Fruit fly (Drosophila melanogaster) whole organism, embryonic: ENCODE results near the gene toe.
A peak's percentile ranks its signal among the peaks of the same experiment; 100 is the strongest.

Experiments
- BtbVII ChIP-seq: fragments of 200-800 bp; sonication (Bioruptor generic); optimal IDR thresholded peaks from 3 replicates; lab custom pipeline; 2017; ENCODE audit warnings: missing biosample characterization, mild to moderate bottlenecking, missing genetic modification characterization
- CG10366 ChIP-seq: fragments of 200-800 bp; sonication (Bioruptor generic); IDR thresholded peaks from 2 replicates; pipeline ENCODE4 v1.3.6; 2022; ENCODE audit warnings: missing biosample characterization, missing genetic modification characterization
- CG10431 ChIP-seq: fragments of 200-800 bp; sonication (Bioruptor generic); optimal IDR thresholded peaks from 3 replicates; lab custom pipeline; 2018; ENCODE audit warnings: missing biosample characterization, mild to moderate bottlenecking, missing genetic modification characterization
- CG10565 ChIP-seq: fragments of 200-800 bp; sonication (Bioruptor generic); optimal IDR thresholded peaks from 3 replicates; lab custom pipeline; 2016; ENCODE audit warnings: missing biosample characterization, mild to moderate bottlenecking, missing genetic modification characterization
- CG10979 ChIP-seq: fragments of 200-800 bp; sonication (Bioruptor generic); optimal IDR thresholded peaks from 2 replicates; lab custom pipeline; 2018; ENCODE audit warnings: missing biosample characterization, mild to moderate bottlenecking, missing genetic modification characterization, moderate library complexity
- CG12104 ChIP-seq: fragments of 200-800 bp; sonication (Bioruptor generic); optimal IDR thresholded peaks from 3 replicates; lab custom pipeline; 2016; ENCODE audit warnings: missing biosample characterization, missing genetic modification characterization
- CG1233 ChIP-seq: fragments of 200-800 bp; sonication (Bioruptor generic); optimal IDR thresholded peaks from 4 replicates; lab custom pipeline; 2018; ENCODE audit warnings: missing biosample characterization, mild to moderate bottlenecking, missing genetic modification characterization
- CG12744 ChIP-seq: fragments of 200-800 bp; sonication (Bioruptor generic); optimal IDR thresholded peaks from 2 replicates; lab custom pipeline; 2016; ENCODE audit warnings: missing biosample characterization, missing genetic modification characterization
- CG13624 ChIP-seq: fragments of 200-800 bp; sonication (Bioruptor generic); optimal IDR thresholded peaks from 2 replicates; lab custom pipeline; 2016; ENCODE audit warnings: missing biosample characterization, missing genetic modification characterization
- CG15696 ChIP-seq: fragments of 200-800 bp; sonication (Bioruptor generic); optimal IDR thresholded peaks from 2 replicates; lab custom pipeline; 2019; ENCODE audit warnings: missing biosample characterization, mild to moderate bottlenecking, missing genetic modification characterization, moderate library complexity
- CG17802 ChIP-seq: fragments of 200-800 bp; sonication (Bioruptor generic); optimal IDR thresholded peaks from 2 replicates; lab custom pipeline; 2018; ENCODE audit warnings: missing biosample characterization, mild to moderate bottlenecking, missing genetic modification characterization, moderate library complexity
- CG18011 ChIP-seq: fragments of 200-800 bp; sonication (Bioruptor generic); optimal IDR thresholded peaks from 2 replicates; lab custom pipeline; 2017; ENCODE audit warnings: missing biosample characterization, missing genetic modification characterization, mild to moderate bottlenecking, moderate library complexity, missing genotype
- CG18262 ChIP-seq: fragments of 200-800 bp; optimal IDR thresholded peaks from 3 replicates; lab custom pipeline; 2019; ENCODE audit warnings: missing biosample characterization, mild to moderate bottlenecking, missing genetic modification characterization, moderate library complexity
- CG31388 ChIP-seq: fragments of 200-800 bp; sonication (Bioruptor generic); optimal IDR thresholded peaks from 2 replicates; lab custom pipeline; 2016; ENCODE audit warnings: missing biosample characterization, missing genetic modification characterization
- CG32532 ChIP-seq: fragments of 200-800 bp; sonication (Bioruptor generic); IDR thresholded peaks from 2 replicates; pipeline ENCODE4 v1.3.6; 2022; ENCODE audit warnings: missing biosample characterization, missing genetic modification characterization
- CG3726 ChIP-seq: fragments of 200-800 bp; sonication (Bioruptor generic); IDR thresholded peaks from 3 replicates; pipeline ENCODE4, ENCODE4 v1.3.6; 2022; ENCODE audit warnings: missing biosample characterization, missing genetic modification characterization
- CG9609 ChIP-seq: fragments of 200-800 bp; sonication (Bioruptor generic); optimal IDR thresholded peaks from 3 replicates; lab custom pipeline; 2016; ENCODE audit warnings: missing biosample characterization, missing genetic modification characterization
- CG9727 ChIP-seq: fragments of 200-800 bp; sonication (Bioruptor generic); optimal IDR thresholded peaks from 3 replicates; lab custom pipeline; 2017; ENCODE audit warnings: missing biosample characterization, mild to moderate bottlenecking, missing genetic modification characterization
- CG9932 ChIP-seq: fragments of 200-800 bp; sonication (Bioruptor generic); IDR thresholded peaks from 2 replicates; pipeline ENCODE4 v1.3.6; 2022; ENCODE audit warnings: missing biosample characterization, missing genetic modification characterization
- D ChIP-seq, 2 experiments: fragments of 200-800 bp in 1 of 2; fragments of >200 bp in 1 of 2; sonication (Bioruptor generic) in 1 of 2; optimal IDR thresholded peaks; 2 replicates in 1 of 2; 3 replicates in 1 of 2; lab custom pipeline; 2017; ENCODE audit warnings: mild to moderate bottlenecking in 1 of 2, missing biosample characterization in 1 of 2, missing genetic modification characterization in 1 of 2, missing genetic modification reagents in 1 of 2
- Dbx ChIP-seq: fragments of 200-800 bp; sonication (Bioruptor generic); IDR thresholded peaks from 3 replicates; pipeline ENCODE4 v1.3.6; 2022; ENCODE audit warnings: missing biosample characterization, missing genetic modification characterization
- Deaf1 ChIP-seq: fragments of 200-800 bp; optimal IDR thresholded peaks from 3 replicates; lab custom pipeline; 2019; ENCODE audit warnings: missing biosample characterization, mild to moderate bottlenecking, missing genetic modification characterization, moderate library complexity
- Doc2 ChIP-seq: fragments of 200-800 bp; sonication (Bioruptor generic); IDR thresholded peaks from 2 replicates; pipeline ENCODE4 v1.3.6; 2022; ENCODE audit warnings: missing biosample characterization, missing genetic modification characterization
- Fer1 ChIP-seq: fragments of 200-800 bp; sonication (Bioruptor generic); optimal IDR thresholded peaks from 2 replicates; lab custom pipeline; 2017; ENCODE audit warnings: missing biosample characterization, mild to moderate bottlenecking, missing genetic modification characterization
- HLH54F ChIP-seq: fragments of 200-800 bp; sonication (Bioruptor generic); optimal IDR thresholded peaks from 3 replicates; lab custom pipeline; 2016; ENCODE audit warnings: missing biosample characterization, missing genetic modification characterization
- Neu2 ChIP-seq: fragments of 200-800 bp; sonication (Bioruptor generic); optimal IDR thresholded peaks from 3 replicates; lab custom pipeline; 2016; ENCODE audit warnings: missing biosample characterization, missing genetic modification characterization, borderline replicate concordance
- PHDP ChIP-seq: fragments of 200-800 bp; sonication (Bioruptor generic); optimal IDR thresholded peaks from 3 replicates; lab custom pipeline; 2018; ENCODE audit warnings: missing biosample characterization, mild to moderate bottlenecking, missing genetic modification characterization, moderate library complexity
- Sox100B ChIP-seq: fragments of 200-800 bp; sonication (Bioruptor generic); optimal IDR thresholded peaks from 3 replicates; lab custom pipeline; 2018; ENCODE audit warnings: missing biosample characterization, mild to moderate bottlenecking, missing genetic modification characterization
- ap ChIP-seq: fragments of 200-800 bp; sonication (Bioruptor generic); IDR thresholded peaks from 2 replicates; pipeline ENCODE4 v1.3.6; 2022; ENCODE audit warnings: missing biosample characterization, missing genetic modification characterization
- br ChIP-seq: fragments of >200 bp; optimal IDR thresholded peaks from 2 replicates; lab custom pipeline; 2017
- bsh ChIP-seq, 2 experiments: fragments of 200-800 bp; sonication (Bioruptor generic); optimal IDR thresholded peaks; 2 replicates each; lab custom pipeline; 2017 to 2018; ENCODE audit warnings: mild to moderate bottlenecking in 2 of 2, missing biosample characterization in 2 of 2, missing genetic modification characterization in 2 of 2, moderate library complexity in 1 of 2
- btn ChIP-seq: fragments of 200-800 bp; sonication (Bioruptor generic); optimal IDR thresholded peaks from 2 replicates; lab custom pipeline; 2016; ENCODE audit warnings: missing biosample characterization, missing genetic modification characterization
- cad ChIP-seq: fragments of >200 bp; optimal IDR thresholded peaks from 2 replicates; lab custom pipeline; 2017; ENCODE audit warnings: missing biosample characterization, missing genetic modification characterization
- caup ChIP-seq: fragments of 200-800 bp; sonication (Bioruptor generic); optimal IDR thresholded peaks from 3 replicates; lab custom pipeline; 2017; ENCODE audit warnings: missing biosample characterization, mild to moderate bottlenecking, missing genetic modification characterization, moderate library complexity; ENCODE audit not compliant: severe bottlenecking
- chn ChIP-seq: fragments of 200-800 bp; sonication (Bioruptor generic); optimal IDR thresholded peaks from 2 replicates; lab custom pipeline; 2016; ENCODE audit warnings: missing biosample characterization, missing genetic modification characterization
- dati ChIP-seq: fragments of 200-800 bp; sonication (Bioruptor generic); IDR thresholded peaks from 2 replicates; pipeline ENCODE4 v1.3.6; 2022; ENCODE audit warnings: missing biosample characterization, missing genetic modification characterization
- esg ChIP-seq: fragments of 200-800 bp; sonication (Bioruptor generic); conservative IDR thresholded peaks from 2 replicates; pipeline ENCODE4 v1.3.6; 2022; ENCODE audit warnings: missing biosample characterization, missing genetic modification characterization
- fd3F ChIP-seq: fragments of 200-800 bp; sonication (Bioruptor generic); optimal IDR thresholded peaks from 2 replicates; lab custom pipeline; 2018; ENCODE audit warnings: missing biosample characterization, mild to moderate bottlenecking, missing genetic modification characterization, moderate library complexity
- hbn ChIP-seq: fragments of 200-800 bp; sonication (Bioruptor generic); IDR thresholded peaks from 2 replicates; pipeline ENCODE4 v1.3.6; 2022; ENCODE audit warnings: missing biosample characterization, missing genetic modification characterization; ENCODE audit not compliant: partially characterized antibody
- insv ChIP-seq, 2 experiments: fragments of 200-800 bp; sonication (Bioruptor generic); optimal IDR thresholded peaks; 3 replicates each; lab custom pipeline; 2016 to 2018; ENCODE audit warnings: missing biosample characterization in 2 of 2, missing genetic modification characterization in 2 of 2
- lab ChIP-seq: fragments of 200-800 bp; sonication (Bioruptor generic); optimal IDR thresholded peaks from 3 replicates; lab custom pipeline; 2017; ENCODE audit warnings: missing biosample characterization, missing genetic modification characterization, mild to moderate bottlenecking, moderate library complexity, missing genetic modification reagents
- lmd ChIP-seq: fragments of 200-800 bp; sonication (Bioruptor generic); IDR thresholded peaks from 2 replicates; pipeline ENCODE4 v1.3.6; 2022; ENCODE audit warnings: missing biosample characterization, missing genetic modification characterization
- peb ChIP-seq: fragments of 200-800 bp; sonication (Bioruptor generic); IDR thresholded peaks from 2 replicates; pipeline ENCODE4 v1.3.6; 2022; ENCODE audit warnings: missing biosample characterization, missing genetic modification characterization
- psq ChIP-seq: fragments of 200-800 bp; sonication (Bioruptor generic); optimal IDR thresholded peaks from 2 replicates; lab custom pipeline; 2017; ENCODE audit warnings: missing biosample characterization, missing genetic modification characterization
- slou ChIP-seq: fragments of 200-800 bp; sonication (Bioruptor generic); optimal IDR thresholded peaks from 3 replicates; lab custom pipeline; 2016; ENCODE audit warnings: missing biosample characterization, missing genetic modification characterization
- sna ChIP-seq: fragments of 200-800 bp; sonication (Bioruptor generic); IDR thresholded peaks from 2 replicates; pipeline ENCODE4 v1.3.6; 2022; ENCODE audit warnings: missing biosample characterization, missing genetic modification characterization; ENCODE audit not compliant: partially characterized antibody
- sob ChIP-seq: fragments of 200-800 bp; sonication (Bioruptor generic); IDR thresholded peaks from 2 replicates; pipeline ENCODE4 v1.3.6; 2022; ENCODE audit warnings: missing biosample characterization, missing genetic modification characterization
- usp ChIP-seq: fragments of >200 bp; optimal IDR thresholded peaks from 2 replicates; lab custom pipeline; 2017; ENCODE audit warnings: missing biosample characterization, missing genetic modification characterization
- vnd ChIP-seq: fragments of 200-800 bp; sonication (Bioruptor generic); IDR thresholded peaks from 3 replicates; pipeline ENCODE4 v1.3.6; 2022; ENCODE audit warnings: missing biosample characterization, missing genetic modification characterization; ENCODE audit not compliant: partially characterized antibody
- zfh1 ChIP-seq: fragments of 200-800 bp; sonication (Bioruptor generic); IDR thresholded peaks from 3 replicates; pipeline ENCODE4 v1.3.6; 2022; ENCODE audit warnings: missing biosample characterization, missing genetic modification characterization

Gene toe

DNA sequence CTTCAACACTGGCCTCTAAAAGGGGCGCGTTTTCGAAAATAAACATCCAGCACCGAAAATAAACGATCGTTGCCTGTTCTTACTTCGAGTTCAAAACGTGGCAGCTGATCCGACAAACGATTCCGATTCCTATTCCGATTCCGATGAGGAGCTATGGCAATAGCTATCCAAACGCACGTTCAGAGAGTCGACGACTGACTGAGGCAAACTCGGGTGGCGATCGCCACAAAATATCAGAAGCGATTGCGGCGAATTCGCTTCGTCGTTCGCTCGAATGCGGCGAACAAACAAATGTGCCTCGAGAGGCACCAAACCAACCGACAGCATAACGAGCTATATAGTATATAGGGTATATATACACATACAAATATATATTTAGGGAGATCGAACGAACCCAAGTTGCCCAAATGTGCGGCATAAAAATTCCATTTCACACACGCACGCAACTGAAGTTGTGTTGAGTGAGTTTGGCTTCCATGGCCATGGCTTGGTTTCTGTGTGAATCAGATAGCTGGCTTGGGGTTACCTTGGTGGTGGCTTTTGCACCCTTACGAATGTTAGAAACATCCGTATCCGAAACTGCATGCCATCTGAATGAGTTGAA lies 41.1 kb downstream of the toe start, which contains the start of gene Ncc69 (continued):
- no peak for TF ChIP-seq PHDP (tag; lab: Kevin White, UChicago)
- TF ChIP-seq CG10366 (GFP tag; lab: Robert Waterston, UW): no peak
- TF ChIP-seq Dbx (GFP tag; lab: Robert Waterston, UW): no peak
- TF ChIP-seq slou (GFP tag; lab: Kevin White, UChicago): no peak
- TF ChIP-seq CG3726 (GFP tag; lab: Robert Waterston, UW): no peak
- TF ChIP-seq CG9727 (GFP tag; lab: Kevin White, UChicago): no peak
- no peak for TF ChIP-seq bsh (GFP tag; optimal IDR thresholded peaks at IDR 0.05; lab: Kevin White, UChicago)
- no peak for TF ChIP-seq vnd (GFP tag; lab: Robert Waterston, UW)
- TF ChIP-seq insv (GFP tag; optimal IDR thresholded peaks at IDR 0.05; lab: Kevin White, UChicago): peak in 1 of 2 experiments; percentile 12
- TF ChIP-seq CG17802: no peak
- no peak for TF ChIP-seq D (optimal IDR thresholded peaks at IDR 0.05; lab: Kevin White, UChicago)
- TF ChIP-seq D (GFP tag; optimal IDR thresholded peaks at IDR 0.05; lab: Kevin White, UChicago): no peak
- TF ChIP-seq esg (GFP tag; lab: Robert Waterston, UW): no peak
- no peak for TF ChIP-seq CG9609 (GFP tag; lab: Kevin White, UChicago)
- no peak for TF ChIP-seq CG12744 (GFP tag; lab: Kevin White, UChicago)
- TF ChIP-seq CG13624: peak; percentile 16
- no peak for TF ChIP-seq CG1233 (GFP tag; lab: Kevin White, UChicago)
- peak; percentile 6 for TF ChIP-seq BtbVII (GFP tag; lab: Kevin White, UChicago)
- TF ChIP-seq zfh1: 0 out of 3 replicates have a peak, but pooled peaks have one; percentile 24
- TF ChIP-seq HLH54F (GFP tag; lab: Kevin White, UChicago): no peak
- TF ChIP-seq dati (GFP tag; lab: Robert Waterston, UW): no peak
- no peak for TF ChIP-seq psq (GFP tag; lab: Kevin White, UChicago)
- no peak for TF ChIP-seq CG10979 (tag; lab: Kevin White, UChicago)
- no peak for TF ChIP-seq Sox100B
- TF ChIP-seq sna: 0 out of 2 replicates have a peak, but pooled peaks have one; percentile 31
- TF ChIP-seq ap (GFP tag; lab: Robert Waterston, UW): no peak
- no peak for TF ChIP-seq CG10565 (GFP tag; lab: Kevin White, UChicago)
- no peak for TF ChIP-seq hbn (GFP tag; lab: Robert Waterston, UW)
- peak; percentile 98 for TF ChIP-seq Deaf1 (tag; lab: Kevin White, UChicago)
- no peak for TF ChIP-seq CG9932 (GFP tag; lab: Robert Waterston, UW)
- TF ChIP-seq Fer1: peak; percentile 25
- TF ChIP-seq fd3F: no peak
- no peak for TF ChIP-seq CG31388 (GFP tag; lab: Kevin White, UChicago)
- TF ChIP-seq usp (GFP tag; lab: Kevin White, UChicago): no peak
- TF ChIP-seq Neu2 (GFP tag; lab: Kevin White, UChicago): no peak
- TF ChIP-seq cad (GFP tag; lab: Kevin White, UChicago): no peak
- no peak for TF ChIP-seq CG10431 (GFP tag; lab: Kevin White, UChicago)
- TF ChIP-seq CG18011 (GFP tag; lab: Kevin White, UChicago): no peak
- no peak for TF ChIP-seq btn
- no peak for TF ChIP-seq lmd
- TF ChIP-seq CG15696: no peak
- no peak for TF ChIP-seq CG18262 (tag; lab: Kevin White, UChicago)
- TF ChIP-seq sob (GFP tag; lab: Robert Waterston, UW): no peak; the same call in 1 of the 2 replicates
- TF ChIP-seq chn: no peak
- TF ChIP-seq caup (GFP tag; lab: Kevin White, UChicago): no peak
- TF ChIP-seq Doc2 (GFP tag; lab: Robert Waterston, UW): no peak
- 0 out of 2 replicates have a peak, but pooled peaks have one; percentile 17 for TF ChIP-seq CG32532 (GFP tag; lab: Robert Waterston, UW)
- TF ChIP-seq peb (GFP tag; lab: Robert Waterston, UW): no peak
- TF ChIP-seq br: no peak
- peak; percentile 18 for TF ChIP-seq lab (GFP tag; lab: Kevin White, UChicago)
- TF ChIP-seq CG12104 (GFP tag; lab: Kevin White, UChicago): no peak
